Fruit fly (Drosophila melanogaster) whole organism, embryonic: ENCODE measurements around the gene Drsl5.

Experiments used
- CG10654 ChIP-seq: fragments of 200-800 bp; sonication (Bioruptor generic); optimal IDR thresholded peaks from 2 replicates; lab custom pipeline; 2016; ENCODE audit warnings: missing biosample characterization, missing genetic modification characterization
- CG1647 ChIP-seq: fragments of 200-800 bp; sonication (Bioruptor generic); optimal IDR thresholded peaks from 3 replicates; lab custom pipeline; 2016; ENCODE audit warnings: missing biosample characterization, missing genetic modification characterization
- CG2199 ChIP-seq: fragments of 200-800 bp; sonication (Bioruptor generic); IDR thresholded peaks from 3 replicates; pipeline ENCODE4 v1.3.6; 2022; ENCODE audit warnings: missing biosample characterization, missing genetic modification characterization
- CG3065 ChIP-seq: fragments of 200-800 bp; sonication (Bioruptor generic); optimal IDR thresholded peaks from 2 replicates; lab custom pipeline; 2016; ENCODE audit warnings: missing biosample characterization, missing genetic modification characterization
- HmgZ ChIP-seq: fragments of 200-800 bp; sonication (Bioruptor generic); optimal IDR thresholded peaks from 2 replicates; lab custom pipeline; 2018; ENCODE audit warnings: missing biosample characterization, mild to moderate bottlenecking, missing genetic modification characterization
- Rx ChIP-seq: fragments of 200-800 bp; sonication (Bioruptor generic); IDR thresholded peaks from 2 replicates; pipeline ENCODE4 v1.3.6; 2022; ENCODE audit warnings: missing biosample characterization, missing genetic modification characterization
- psq ChIP-seq: fragments of 200-800 bp; sonication (Bioruptor generic); optimal IDR thresholded peaks from 2 replicates; lab custom pipeline; 2017; ENCODE audit warnings: missing biosample characterization, missing genetic modification characterization
- tll ChIP-seq, 2 experiments: fragments of 200-800 bp in 1 of 2; fragments of >200 bp in 1 of 2; sonication (Bioruptor generic) in 1 of 2; optimal IDR thresholded peaks; 2 replicates each; lab custom pipeline; 2017 to 2019; ENCODE audit warnings: missing biosample characterization in 2 of 2, missing genetic modification characterization in 2 of 2, mild to moderate bottlenecking in 1 of 2, moderate library complexity in 1 of 2

dm6 chr3L:3306515-3306914 lies 10.1 kb upstream of the Drsl5 start:
- TF ChIP-seq CG3065 (GFP tag; lab: Kevin White, UChicago) (no peak), HmgZ (tag; lab: Kevin White, UChicago) (no peak), psq (GFP tag; lab: Kevin White, UChicago) (no peak), Rx (no peak), tll (GFP tag; optimal IDR thresholded peaks at IDR 0.05; lab: Kevin White, UChicago) (no peak), CG10654 (GFP tag; lab: Kevin White, UChicago) (no peak), CG1647 (GFP tag; lab: Kevin White, UChicago) (no peak), CG2199 (GFP tag; lab: Robert Waterston, UW) (no peak)
